Fruit fly (Drosophila melanogaster): ENCODE data around the gene CG42579.
"Not testable (repeated sequence)": the region's sequence is repeated elsewhere in the genome, so short reads cannot be mapped to it uniquely, and the experiment has no call there.

Gene CG42579

dm6 chrX:20511382-20511853, 16.0 kb upstream of the CG42579 start, which contains the start of gene CG1812:
Gene CG1812 (plus strand): TSS chrX:20511544.
- TF ChIP-seq psq (optimal IDR thresholded peaks at IDR 0.05) (no peak), Myc (optimal IDR thresholded peaks at IDR 0.05) (no peak), Sin3A (optimal IDR thresholded peaks at IDR 0.05) (no peak), insv (optimal IDR thresholded peaks at IDR 0.05) (no peak), h (optimal IDR thresholded peaks at IDR 0.05) (no peak), ttk (optimal IDR thresholded peaks at IDR 0.05) (no peak)

- no peak for TF ChIP-seq ttk (optimal IDR thresholded peaks at IDR 0.05)
- TF ChIP-seq Sin3A (optimal IDR thresholded peaks at IDR 0.05) = no peak
- no peak for TF ChIP-seq h (optimal IDR thresholded peaks at IDR 0.05)
- no peak for TF ChIP-seq insv (optimal IDR thresholded peaks at IDR 0.05)
- TF ChIP-seq Myc (optimal IDR thresholded peaks at IDR 0.05) = no peak
- no peak for TF ChIP-seq psq (optimal IDR thresholded peaks at IDR 0.05)
Observed at dm6 chrX:20518210-20518609, 9.2 kb upstream of the CG42579 start.

DNA sequence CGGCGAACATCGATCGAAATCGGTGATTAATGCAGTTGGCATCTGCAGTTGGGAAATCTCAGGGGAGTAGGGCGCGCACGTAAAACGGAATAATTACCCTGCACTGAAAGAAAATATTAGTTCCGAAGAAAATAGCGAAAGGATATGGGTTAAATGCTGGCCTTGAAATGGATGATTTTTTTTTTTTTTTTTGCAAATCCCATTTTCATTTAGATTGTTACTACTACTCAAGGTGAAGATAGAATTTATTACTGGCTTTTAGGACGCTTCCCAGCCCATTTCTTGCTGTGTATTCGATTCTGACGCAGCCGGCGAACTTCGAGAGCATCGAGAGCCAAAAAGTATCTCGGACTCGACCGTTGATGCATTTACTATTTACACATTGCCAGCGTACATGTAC, 8.4 kb upstream of the CG42579 start:
- no peak for TF ChIP-seq Myc (optimal IDR thresholded peaks at IDR 0.05)

DNA sequence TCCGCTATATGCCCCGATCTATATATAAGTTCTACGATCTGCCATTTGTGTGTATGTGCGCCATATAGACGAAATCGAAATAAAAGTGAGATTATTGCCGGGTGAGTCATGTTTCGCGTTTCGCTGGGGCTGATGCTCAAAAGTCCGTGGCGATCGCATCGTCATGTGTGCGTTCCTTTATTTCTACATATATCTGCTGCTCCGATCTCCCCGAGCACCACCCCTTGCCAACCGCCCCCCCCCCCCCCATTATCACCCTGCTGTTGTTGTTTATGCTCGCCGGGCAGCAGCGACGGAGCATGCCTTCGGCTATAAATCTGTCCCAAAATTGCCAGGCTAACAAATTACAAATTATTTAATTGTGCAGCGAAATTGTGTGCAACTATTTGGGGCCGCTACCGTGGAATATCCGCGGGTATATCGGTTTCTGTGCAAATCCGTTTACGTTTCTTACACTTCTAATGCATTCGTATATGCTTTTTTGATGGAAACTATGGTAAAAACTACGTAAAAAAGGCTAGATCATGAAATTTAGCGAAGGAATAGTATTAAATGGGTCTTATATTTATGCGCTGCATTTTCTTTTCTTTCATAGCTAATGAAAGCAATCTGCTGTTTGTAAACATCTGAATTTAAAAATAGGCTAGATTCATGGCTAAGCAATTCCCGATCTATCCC, 7.6 kb upstream of the CG42579 start:
- TF ChIP-seq Sin3A (optimal IDR thresholded peaks at IDR 0.05) (no peak), psq (optimal IDR thresholded peaks at IDR 0.05) (no peak)

- TF ChIP-seq ttk (optimal IDR thresholded peaks at IDR 0.05) = no peak
- no peak for TF ChIP-seq Myc (optimal IDR thresholded peaks at IDR 0.05)
- no peak for TF ChIP-seq psq (optimal IDR thresholded peaks at IDR 0.05)
- no peak for TF ChIP-seq h (optimal IDR thresholded peaks at IDR 0.05)
- no peak for TF ChIP-seq Sin3A (optimal IDR thresholded peaks at IDR 0.05)
- TF ChIP-seq insv (optimal IDR thresholded peaks at IDR 0.05) = no peak
Observed at dm6 chrX:20524754-20525236, 2.6 kb upstream of the CG42579 start, which contains the start of gene Tak1. Gene Tak1 (minus strand): TSS chrX:20524928.

dm6 chrX:20536112-20536511, 8.7 kb downstream of the CG42579 start:
- no peak for TF ChIP-seq Sin3A (optimal IDR thresholded peaks at IDR 0.05)
- no peak for TF ChIP-seq psq (optimal IDR thresholded peaks at IDR 0.05)
- TF ChIP-seq Myc (optimal IDR thresholded peaks at IDR 0.05) = no peak
- no peak for TF ChIP-seq ttk (optimal IDR thresholded peaks at IDR 0.05)
- no peak for TF ChIP-seq insv (optimal IDR thresholded peaks at IDR 0.05)
- no peak for TF ChIP-seq h (optimal IDR thresholded peaks at IDR 0.05)

dm6 chrX:20538197-20538596, 10.8 kb downstream of the CG42579 start, which contains the start of gene RunxB:
Gene RunxB (plus strand): TSS chrX:20538497.
- TF ChIP-seq psq (optimal IDR thresholded peaks at IDR 0.05) = no peak
- TF ChIP-seq insv (optimal IDR thresholded peaks at IDR 0.05) = no peak
- no peak for TF ChIP-seq h (optimal IDR thresholded peaks at IDR 0.05)
- no peak for TF ChIP-seq Myc (optimal IDR thresholded peaks at IDR 0.05)
- no peak for TF ChIP-seq ttk (optimal IDR thresholded peaks at IDR 0.05)

dm6 chrX:20559582-20559981, 32.2 kb downstream of the CG42579 start:
- TF ChIP-seq insv (optimal IDR thresholded peaks at IDR 0.05) = no peak
- no peak for TF ChIP-seq Myc (optimal IDR thresholded peaks at IDR 0.05)
- no peak for TF ChIP-seq ttk (optimal IDR thresholded peaks at IDR 0.05)
- TF ChIP-seq h (optimal IDR thresholded peaks at IDR 0.05) = no peak
- no peak for TF ChIP-seq psq (optimal IDR thresholded peaks at IDR 0.05)
- TF ChIP-seq Sin3A (optimal IDR thresholded peaks at IDR 0.05) = no peak

DNA sequence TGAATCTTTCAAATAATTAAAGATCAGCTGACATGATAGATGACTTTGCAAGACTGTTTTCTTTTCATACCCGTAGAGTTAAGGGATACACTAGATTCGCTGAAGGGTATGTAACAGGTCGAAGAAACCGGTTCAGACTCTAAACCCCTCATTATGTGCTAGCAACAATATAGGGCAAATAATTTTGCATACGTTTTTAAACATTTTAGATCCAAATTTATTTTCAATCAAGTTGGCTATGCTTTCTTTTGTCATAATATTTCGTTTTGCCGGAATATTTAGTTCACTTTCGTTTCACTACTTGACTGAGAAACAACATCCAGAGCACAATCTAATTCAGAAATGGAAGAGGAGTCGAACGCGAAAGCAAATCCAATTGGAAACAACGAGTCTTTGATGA, 46.6 kb downstream of the CG42579 start, which contains the start of gene CG42580:
TSS of gene CG42580 (plus strand) at position 301 of the 400 bp plus-strand sequence.
- TF ChIP-seq Sin3A, psq, Myc (optimal IDR thresholded peaks at IDR 0.05): not testable (repeated sequence)
